Fruit fly (Drosophila melanogaster) whole organism, embryonic: ENCODE results near the gene CG32847.

Experiments used
- Asciz ChIP-seq: fragments of 200-800 bp; sonication (Bioruptor generic); optimal IDR thresholded peaks from 2 replicates; lab custom pipeline; 2017; ENCODE audit warnings: missing biosample characterization, mild to moderate bottlenecking, missing genetic modification characterization, missing genetic modification reagents
- Bgb ChIP-seq: fragments of 200-800 bp; sonication (Bioruptor generic); IDR thresholded peaks from 2 replicates; pipeline ENCODE4 v1.3.6; 2022; ENCODE audit warnings: missing biosample characterization, missing genetic modification characterization; ENCODE audit not compliant: partially characterized antibody
- CG10462 ChIP-seq: fragments of 200-800 bp; sonication (Bioruptor generic); optimal IDR thresholded peaks from 2 replicates; lab custom pipeline; 2016; ENCODE audit warnings: missing biosample characterization, missing genetic modification characterization
- CG12155 ChIP-seq: fragments of 200-800 bp; sonication (Bioruptor generic); optimal IDR thresholded peaks from 3 replicates; lab custom pipeline; 2016; ENCODE audit warnings: missing biosample characterization, missing genetic modification characterization
- CG12236 ChIP-seq: fragments of 200-800 bp; sonication (Bioruptor generic); optimal IDR thresholded peaks from 2 replicates; lab custom pipeline; 2016; ENCODE audit warnings: missing biosample characterization, missing genetic modification characterization
- CG12769 ChIP-seq: fragments of 200-800 bp; sonication (Bioruptor generic); optimal IDR thresholded peaks from 2 replicates; lab custom pipeline; 2019; ENCODE audit warnings: missing biosample characterization, mild to moderate bottlenecking, missing genetic modification characterization, moderate library complexity
- CG13775 ChIP-seq: fragments of 200-800 bp; sonication (Bioruptor generic); optimal IDR thresholded peaks from 3 replicates; lab custom pipeline; 2017; ENCODE audit warnings: missing biosample characterization, mild to moderate bottlenecking, missing genetic modification characterization
- CG15073 ChIP-seq: fragments of 200-800 bp; sonication (Bioruptor generic); optimal IDR thresholded peaks from 2 replicates; lab custom pipeline; 2016; ENCODE audit warnings: missing biosample characterization, missing genetic modification characterization
- CG17385 ChIP-seq: fragments of 200-800 bp; sonication (Bioruptor generic); optimal IDR thresholded peaks from 3 replicates; lab custom pipeline; 2018; ENCODE audit warnings: missing biosample characterization, mild to moderate bottlenecking, missing genetic modification characterization
- CG31365 ChIP-seq: fragments of 200-800 bp; sonication (Bioruptor generic); optimal IDR thresholded peaks from 2 replicates; lab custom pipeline; 2018; ENCODE audit warnings: missing biosample characterization, mild to moderate bottlenecking, missing genetic modification characterization
- CG3163 ChIP-seq: fragments of 200-800 bp; sonication (Bioruptor generic); optimal IDR thresholded peaks from 3 replicates; lab custom pipeline; 2016; ENCODE audit warnings: missing biosample characterization, missing genetic modification characterization
- CG32772 ChIP-seq: fragments of 200-800 bp; sonication (Bioruptor generic); IDR thresholded peaks from 2 replicates; pipeline ENCODE4 v1.3.6; 2022; ENCODE audit warnings: missing biosample characterization, missing genetic modification characterization
- CG6175 ChIP-seq: fragments of 200-800 bp; sonication (Bioruptor generic); IDR thresholded peaks from 3 replicates; pipeline ENCODE4 v1.3.6; 2022; ENCODE audit warnings: missing biosample characterization, missing genetic modification characterization
- CG7839 ChIP-seq: fragments of 200-800 bp; sonication (Bioruptor generic); optimal IDR thresholded peaks from 3 replicates; lab custom pipeline; 2018; ENCODE audit warnings: missing biosample characterization, mild to moderate bottlenecking, missing genetic modification characterization, moderate library complexity
- Chrac-16 ChIP-seq: fragments of 200-800 bp; sonication (Bioruptor generic); optimal IDR thresholded peaks from 3 replicates; lab custom pipeline; 2016; ENCODE audit warnings: missing biosample characterization, missing genetic modification characterization
- CrebB ChIP-seq: fragments of 200-800 bp; sonication (Bioruptor generic); optimal IDR thresholded peaks from 3 replicates; lab custom pipeline; 2018; ENCODE audit warnings: missing biosample characterization, mild to moderate bottlenecking, missing genetic modification characterization
- Dbx ChIP-seq: fragments of 200-800 bp; sonication (Bioruptor generic); IDR thresholded peaks from 3 replicates; pipeline ENCODE4 v1.3.6; 2022; ENCODE audit warnings: missing biosample characterization, missing genetic modification characterization
- Hr78 ChIP-seq, 2 experiments: fragments of 200-800 bp in 1 of 2; fragments of >200 bp in 1 of 2; sonication (Bioruptor generic) in 1 of 2; optimal IDR thresholded peaks; 2 replicates each; lab custom pipeline; 2017 to 2019; ENCODE audit warnings: missing biosample characterization in 2 of 2, missing genetic modification characterization in 2 of 2, mild to moderate bottlenecking in 1 of 2, moderate library complexity in 1 of 2
- Neu2 ChIP-seq: fragments of 200-800 bp; sonication (Bioruptor generic); optimal IDR thresholded peaks from 3 replicates; lab custom pipeline; 2016; ENCODE audit warnings: missing biosample characterization, missing genetic modification characterization, borderline replicate concordance
- Nf-YB ChIP-seq: fragments of 200-800 bp; sonication (Bioruptor generic); optimal IDR thresholded peaks from 3 replicates; lab custom pipeline; 2019; ENCODE audit warnings: missing biosample characterization, mild to moderate bottlenecking, missing genetic modification characterization, moderate library complexity
- cad ChIP-seq: fragments of >200 bp; optimal IDR thresholded peaks from 2 replicates; lab custom pipeline; 2017; ENCODE audit warnings: missing biosample characterization, missing genetic modification characterization
- crp ChIP-seq, 2 experiments: fragments of 200-800 bp; sonication (Bioruptor generic); optimal IDR thresholded peaks; 2 replicates in 1 of 2; 3 replicates in 1 of 2; lab custom pipeline; 2017; ENCODE audit warnings: missing biosample characterization in 2 of 2, missing genetic modification characterization in 2 of 2, mild to moderate bottlenecking in 1 of 2, moderate library complexity in 1 of 2
- dmrt11E ChIP-seq: fragments of 200-800 bp; sonication (Bioruptor generic); optimal IDR thresholded peaks from 3 replicates; lab custom pipeline; 2018; ENCODE audit warnings: missing biosample characterization, mild to moderate bottlenecking, missing genetic modification characterization, moderate library complexity
- emc ChIP-seq: fragments of 200-800 bp; sonication (Bioruptor generic); optimal IDR thresholded peaks from 2 replicates; lab custom pipeline; 2016; ENCODE audit warnings: missing biosample characterization, missing genetic modification characterization
- ewg ChIP-seq: fragments of 200-800 bp; sonication (Bioruptor generic); optimal IDR thresholded peaks from 3 replicates; lab custom pipeline; 2017; ENCODE audit warnings: mild to moderate bottlenecking, missing biosample characterization, missing genetic modification reagents, missing genetic modification characterization
- gce ChIP-seq: fragments of 200-800 bp; sonication (Bioruptor generic); IDR thresholded peaks from 3 replicates; pipeline ENCODE4 v1.3.6; 2022; ENCODE audit warnings: missing biosample characterization, missing genetic modification characterization
- hkb ChIP-seq, 2 experiments: fragments of 200-800 bp in 1 of 2; fragments of >200 bp in 1 of 2; sonication (Bioruptor generic) in 1 of 2; IDR thresholded peaks in 1 of 2; optimal IDR thresholded peaks in 1 of 2; 2 replicates each; pipeline versions ENCODE4 v1.3.6 to Lab custom; 2017 to 2022; ENCODE audit warnings: missing biosample characterization in 1 of 2, missing genetic modification characterization in 1 of 2
- jigr1 ChIP-seq: fragments of 200-800 bp; sonication (Bioruptor generic); IDR thresholded peaks from 3 replicates; pipeline ENCODE4 v1.3.6; 2022; ENCODE audit warnings: missing biosample characterization, missing genetic modification characterization
- kah ChIP-seq: fragments of 200-800 bp; sonication (Bioruptor generic); optimal IDR thresholded peaks from 2 replicates; lab custom pipeline; 2018; ENCODE audit warnings: missing biosample characterization, mild to moderate bottlenecking, missing genetic modification characterization
- ken ChIP-seq: fragments of 200-800 bp; sonication (Bioruptor generic); IDR thresholded peaks from 3 replicates; pipeline ENCODE4 v1.3.6; 2022; ENCODE audit warnings: missing biosample characterization, missing genetic modification characterization
- lbe ChIP-seq: fragments of 200-800 bp; sonication (Bioruptor generic); optimal IDR thresholded peaks from 2 replicates; lab custom pipeline; 2016; ENCODE audit warnings: missing biosample characterization, mild to moderate bottlenecking, missing genetic modification characterization
- pho ChIP-seq: fragments of 200-800 bp; sonication (Bioruptor generic); optimal IDR thresholded peaks from 2 replicates; lab custom pipeline; 2016; ENCODE audit warnings: missing biosample characterization, missing genetic modification characterization
- pzg ChIP-seq: fragments of 200-800 bp; sonication (Bioruptor generic); optimal IDR thresholded peaks from 3 replicates; lab custom pipeline; 2018; ENCODE audit warnings: missing biosample characterization, mild to moderate bottlenecking, missing genetic modification characterization, moderate library complexity
- scrt ChIP-seq: fragments of 200-800 bp; sonication (Bioruptor generic); optimal IDR thresholded peaks from 2 replicates; lab custom pipeline; 2018; ENCODE audit warnings: missing biosample characterization, mild to moderate bottlenecking, missing genetic modification characterization, moderate library complexity
- sens ChIP-seq: fragments of 200-800 bp; sonication (Bioruptor generic); peaks from one replicate; lab custom pipeline; 2016; ENCODE audit warnings: missing biosample characterization, missing genetic modification characterization
- seq ChIP-seq: fragments of 200-800 bp; sonication (Bioruptor generic); IDR thresholded peaks from 2 replicates; pipeline ENCODE4 v1.3.6; 2022; ENCODE audit warnings: missing biosample characterization, missing genetic modification characterization
- trem ChIP-seq: fragments of 200-800 bp; optimal IDR thresholded peaks from 3 replicates; lab custom pipeline; 2019; ENCODE audit warnings: missing biosample characterization, mild to moderate bottlenecking, missing genetic modification characterization, moderate library complexity
- trh ChIP-seq: fragments of 200-800 bp; sonication (Bioruptor generic); optimal IDR thresholded peaks from 2 replicates; lab custom pipeline; 2016; ENCODE audit warnings: missing biosample characterization, missing genetic modification characterization
- usp ChIP-seq: fragments of >200 bp; optimal IDR thresholded peaks from 2 replicates; lab custom pipeline; 2017; ENCODE audit warnings: missing biosample characterization, missing genetic modification characterization
- vnd ChIP-seq: fragments of 200-800 bp; sonication (Bioruptor generic); IDR thresholded peaks from 3 replicates; pipeline ENCODE4 v1.3.6; 2022; ENCODE audit warnings: missing biosample characterization, missing genetic modification characterization; ENCODE audit not compliant: partially characterized antibody

Gene CG32847

dm6 chr3L:15142004-15142890 is 20.9 kb downstream of the CG32847 start, which contains the start of gene Pdi (continued):
- TF ChIP-seq ewg (GFP tag; lab: Kevin White, UChicago) (peak; percentile 10), lbe (GFP tag; lab: Kevin White, UChicago) (peak; percentile 50), CG17385 (GFP tag; lab: Kevin White, UChicago) (peak; percentile 31), CG13775 (GFP tag; lab: Kevin White, UChicago) (peak; percentile 28), gce (GFP tag; lab: Robert Waterston, UW) (0 out of 3 replicates have a peak, but pooled peaks have one; percentile 1), CG12769 (tag; lab: Kevin White, UChicago) (peak; percentile 43), cad (GFP tag; lab: Kevin White, UChicago) (no peak), Dbx (GFP tag; lab: Robert Waterston, UW) (0 out of 3 replicates have a peak, but pooled peaks have one; percentile 33), CG10462 (no peak), dmrt11E (tag; lab: Kevin White, UChicago) (peak; percentile 19), CG12155 (GFP tag; lab: Kevin White, UChicago) (peak; percentile 17), crp (GFP tag; optimal IDR thresholded peaks at IDR 0.05; lab: Kevin White, UChicago) (peak in 1 of 2 experiments; percentile 18), trh (GFP tag; lab: Kevin White, UChicago) (peak; percentile 1), CG7839 (tag; lab: Kevin White, UChicago) (peak; percentile 29), vnd (GFP tag; lab: Robert Waterston, UW) (peak; percentile 49; the same call in 2 of the 3 replicates), hkb (optimal IDR thresholded peaks at IDR 0.05; lab: Kevin White, UChicago) (no peak), hkb (GFP tag; IDR thresholded peaks at IDR 0.05; lab: Robert Waterston, UW) (0 out of 2 replicates have a peak, but pooled peaks have one; percentile 18), pzg (GFP tag; lab: Kevin White, UChicago) (peak; percentile 87), Hr78 (GFP tag; optimal IDR thresholded peaks at IDR 0.05; lab: Kevin White, UChicago) (peak in 1 of 2 experiments; percentile 99), trem (tag; lab: Kevin White, UChicago) (peak; percentile 83), CG6175 (GFP tag; lab: Robert Waterston, UW) (no peak), CG32772 (GFP tag; lab: Robert Waterston, UW) (no peak), seq (GFP tag; lab: Robert Waterston, UW) (peak; percentile 43; the same call in 1 of the 2 replicates), Nf-YB (GFP tag; lab: Kevin White, UChicago) (peak; percentile 12), CrebB (tag; lab: Kevin White, UChicago) (peak; percentile 41), Bgb (GFP tag; lab: Robert Waterston, UW) (peak; percentile 76)
- TF ChIP-seq, all 482 proteins: peak for 211

- TF ChIP-seq Chrac-16 (no peak), Asciz (GFP tag; lab: Kevin White, UChicago) (no peak), ken (GFP tag; lab: Robert Waterston, UW) (no peak), CG31365 (tag; lab: Kevin White, UChicago) (no peak), sens (GFP tag; lab: Kevin White, UChicago) (peak; percentile 48), emc (GFP tag; lab: Kevin White, UChicago) (no peak), CG12236 (GFP tag; lab: Kevin White, UChicago) (no peak), kah (GFP tag; lab: Kevin White, UChicago) (peak; percentile 94), scrt (GFP tag; lab: Kevin White, UChicago) (peak; percentile 37), jigr1 (GFP tag; lab: Robert Waterston, UW) (no peak), CG3163 (GFP tag; lab: Kevin White, UChicago) (no peak), pho (GFP tag; lab: Kevin White, UChicago) (no peak), usp (GFP tag; lab: Kevin White, UChicago) (no peak), Neu2 (GFP tag; lab: Kevin White, UChicago) (peak; percentile 52), CG15073 (GFP tag; lab: Kevin White, UChicago) (no peak)
Measured at dm6 chr3L:15143108-15143507, 21.7 kb downstream of the CG32847 start.
